Fruit fly (Drosophila melanogaster) whole organism: ENCODE data around the gene SmydA-9.

Experiments
- CG8478 ChIP-seq: fragments of >200 bp; optimal IDR thresholded peaks from 2 replicates; lab custom pipeline; 2018; ENCODE audit warnings: inconsistent platforms
- Dll ChIP-seq: fragments of >200 bp; optimal IDR thresholded peaks from 2 replicates; lab custom pipeline; 2017
- EcR ChIP-seq, 2 experiments: fragments of >200 bp; optimal IDR thresholded peaks; 2 replicates each; lab custom pipeline; 2017; ENCODE audit warnings: missing biosample characterization in 2 of 2, missing genetic modification characterization in 2 of 2, missing genetic modification reagents in 2 of 2
- pan ChIP-seq: fragments of >200 bp; optimal IDR thresholded peaks from 2 replicates; lab custom pipeline; 2017
- psq ChIP-seq: fragments of >200 bp; optimal IDR thresholded peaks from 2 replicates; lab custom pipeline; 2017
- usp ChIP-seq: fragments of >200 bp; optimal IDR thresholded peaks from 2 replicates; lab custom pipeline; 2017; ENCODE audit warnings: missing biosample characterization, missing genetic modification characterization, mixed read lengths

dm6 chrX:9158366-9158765 is 52.3 kb downstream of the SmydA-9 start, which contains the start of the genes Ost48 and Dlip1:
- no peak for TF ChIP-seq pan
- TF ChIP-seq usp (GFP tag; lab: Kevin White, UChicago) = no peak
- TF ChIP-seq psq (lab: Kevin White, UChicago) = no peak
- TF ChIP-seq Dll = no peak
- no peak for TF ChIP-seq CG8478 (lab: Kevin White, UChicago)
- TF ChIP-seq EcR (GFP tag; optimal IDR thresholded peaks at IDR 0.05; lab: Kevin White, UChicago) = no peak
